Worm (Caenorhabditis elegans) whole organism, L2 larva: ENCODE results near the gene npr-20.

ENCODE experiments used
- C34F6.9 ChIP-seq: fragments of 150-350 bp; optimal IDR thresholded peaks from 2 replicates; lab custom pipeline; 2014; ENCODE audit warnings: missing biosample characterization, missing genetic modification characterization
- F13H6.1 ChIP-seq: sonication (generic microtip); optimal IDR thresholded peaks from 2 replicates; lab custom pipeline; 2016; ENCODE audit warnings: missing genetic modification characterization, missing compliant biosample characterization
- R02D3.7 ChIP-seq: fragments of 150-350 bp; optimal IDR thresholded peaks from 2 replicates; lab custom pipeline; 2014; ENCODE audit warnings: missing biosample characterization, missing genetic modification characterization
- ZK546.5 ChIP-seq: sonication (generic microtip); optimal IDR thresholded peaks from 2 replicates; lab custom pipeline; 2017; ENCODE audit warnings: missing biosample characterization, missing genetic modification characterization
- alr-1 ChIP-seq: fragments of 150-350 bp; optimal IDR thresholded peaks from 2 replicates; lab custom pipeline; 2014; ENCODE audit warnings: missing biosample characterization, missing genetic modification characterization
- aly-2 ChIP-seq: fragments of 150-350 bp; optimal IDR thresholded peaks from 2 replicates; lab custom pipeline; 2014; ENCODE audit warnings: missing biosample characterization, missing genetic modification characterization
- ama-1 ChIP-seq: fragments of 150-350 bp; optimal IDR thresholded peaks from 2 replicates; lab custom pipeline; 2018; ENCODE audit warnings: inconsistent platforms
- blmp-1 ChIP-seq: sonication (generic microtip); optimal IDR thresholded peaks from 2 replicates; lab custom pipeline; 2017; ENCODE audit warnings: missing genetic modification characterization, mild to moderate bottlenecking, missing compliant biosample characterization, antibody characterized with exemption, moderate library complexity; ENCODE audit not compliant: insufficient read depth
- ceh-16 ChIP-seq: fragments of 150-350 bp; optimal IDR thresholded peaks from 2 replicates; lab custom pipeline; 2014; ENCODE audit warnings: missing biosample characterization, missing genetic modification characterization
- ceh-82 ChIP-seq: fragments of 150-350 bp; optimal IDR thresholded peaks from 2 replicates; lab custom pipeline; 2014; ENCODE audit warnings: missing biosample characterization, missing genetic modification characterization
- crh-2 ChIP-seq: sonication (generic microtip); optimal IDR thresholded peaks from 2 replicates; lab custom pipeline; 2017; ENCODE audit warnings: missing biosample characterization, missing genetic modification characterization
- egl-27 ChIP-seq: sonication (generic microtip); optimal IDR thresholded peaks from 3 replicates; lab custom pipeline; 2017; ENCODE audit warnings: missing biosample characterization, missing genetic modification reagents, missing genetic modification characterization
- elt-1 ChIP-seq: fragments of 150-350 bp; optimal IDR thresholded peaks from 2 replicates; lab custom pipeline; 2014; ENCODE audit warnings: missing biosample characterization, missing genetic modification characterization
- elt-3 ChIP-seq: sonication (generic microtip); optimal IDR thresholded peaks from 2 replicates; lab custom pipeline; 2017; ENCODE audit warnings: missing biosample characterization, missing genetic modification characterization
- fos-1 ChIP-seq: fragments of 150-350 bp; optimal IDR thresholded peaks from 2 replicates; lab custom pipeline; 2014; ENCODE audit warnings: missing biosample characterization, missing genetic modification characterization
- gmeb-1 ChIP-seq: fragments of 150-350 bp; optimal IDR thresholded peaks from 2 replicates; lab custom pipeline; 2014; ENCODE audit warnings: missing biosample characterization, missing genetic modification characterization
- lin-11 ChIP-seq: fragments of 150-350 bp; sonication (generic microtip); optimal IDR thresholded peaks from 2 replicates; lab custom pipeline; 2014; ENCODE audit warnings: missing biosample characterization, missing genetic modification characterization, inconsistent platforms, mixed read lengths
- lin-39 ChIP-seq: fragments of 150-350 bp; optimal IDR thresholded peaks from 2 replicates; lab custom pipeline; 2014; ENCODE audit warnings: missing biosample characterization, missing genetic modification reagents, missing genetic modification characterization
- mbf-1 ChIP-seq: sonication (generic microtip); optimal IDR thresholded peaks from 2 replicates; lab custom pipeline; 2017; ENCODE audit warnings: missing biosample characterization, missing genetic modification characterization
- nhr-10 ChIP-seq: sonication (generic microtip); optimal IDR thresholded peaks from 2 replicates; lab custom pipeline; 2017; ENCODE audit warnings: missing biosample characterization, missing genetic modification characterization
- nhr-11 ChIP-seq: fragments of 150-350 bp; optimal IDR thresholded peaks from 2 replicates; lab custom pipeline; 2014; ENCODE audit warnings: missing biosample characterization, missing genetic modification characterization
- nhr-12 ChIP-seq: fragments of 150-350 bp; optimal IDR thresholded peaks from 2 replicates; lab custom pipeline; 2014; ENCODE audit warnings: missing biosample characterization, missing genetic modification characterization
- nhr-129 ChIP-seq: fragments of 150-350 bp; optimal IDR thresholded peaks from 2 replicates; lab custom pipeline; 2014; ENCODE audit warnings: missing biosample characterization, missing genetic modification characterization
- nhr-21 ChIP-seq: fragments of 150-350 bp; optimal IDR thresholded peaks from 2 replicates; lab custom pipeline; 2014; ENCODE audit warnings: missing biosample characterization, missing genetic modification characterization
- nhr-237 ChIP-seq: fragments of 150-350 bp; optimal IDR thresholded peaks from 2 replicates; lab custom pipeline; 2014; ENCODE audit warnings: missing biosample characterization, missing genetic modification characterization
- nhr-6 ChIP-seq: fragments of 150-350 bp; optimal IDR thresholded peaks from 2 replicates; lab custom pipeline; 2014; ENCODE audit warnings: missing biosample characterization, missing genetic modification characterization
- nhr-77 ChIP-seq: fragments of 150-350 bp; optimal IDR thresholded peaks from 2 replicates; lab custom pipeline; 2014; ENCODE audit warnings: missing biosample characterization, missing genetic modification characterization
- skn-1 ChIP-seq: sonication (generic microtip); optimal IDR thresholded peaks from 2 replicates; lab custom pipeline; 2017; ENCODE audit warnings: missing biosample characterization, missing genetic modification characterization
- sma-3 ChIP-seq: sonication (generic microtip); optimal IDR thresholded peaks from 2 replicates; lab custom pipeline; 2016; ENCODE audit warnings: missing genetic modification reagents, missing genetic modification characterization, missing compliant biosample characterization
- sma-9 ChIP-seq, 2 experiments: fragments of 150-350 bp in 1 of 2; sonication (generic microtip) in 1 of 2; optimal IDR thresholded peaks; 2 replicates each; lab custom pipeline; 2014 to 2016; ENCODE audit warnings: missing genetic modification characterization in 2 of 2, mild to moderate bottlenecking in 1 of 2, missing biosample characterization in 1 of 2, missing compliant biosample characterization in 1 of 2, missing genetic modification reagents in 1 of 2, moderate library complexity in 1 of 2
- snpc-4 ChIP-seq: fragments of 150-350 bp; optimal IDR thresholded peaks from 2 replicates; lab custom pipeline; 2014; ENCODE audit warnings: missing biosample characterization, missing genetic modification characterization
- unc-55 ChIP-seq: fragments of 150-350 bp; sonication (generic microtip); optimal IDR thresholded peaks from 3 replicates; lab custom pipeline; 2014; ENCODE audit warnings: missing biosample characterization, missing genetic modification reagents, missing genetic modification characterization
- unc-62 ChIP-seq: fragments of 150-350 bp; optimal IDR thresholded peaks from 2 replicates; lab custom pipeline; 2014; ENCODE audit warnings: missing biosample characterization, missing genetic modification reagents, missing genetic modification characterization
- zag-1 ChIP-seq: fragments of 150-350 bp; optimal IDR thresholded peaks from 2 replicates; lab custom pipeline; 2014; ENCODE audit warnings: missing biosample characterization, missing genetic modification characterization
- ztf-1 ChIP-seq: fragments of 200-800 bp; sonication (Bioruptor generic); conservative IDR thresholded peaks from 2 replicates; pipeline ENCODE4 v1.3.6; 2022; ENCODE audit warnings: missing genetic modification characterization, missing compliant biosample characterization
- ztf-4 ChIP-seq: fragments of 150-350 bp; optimal IDR thresholded peaks from 2 replicates; lab custom pipeline; 2014; ENCODE audit warnings: missing biosample characterization, missing genetic modification characterization

npr-20 gene

DNA sequence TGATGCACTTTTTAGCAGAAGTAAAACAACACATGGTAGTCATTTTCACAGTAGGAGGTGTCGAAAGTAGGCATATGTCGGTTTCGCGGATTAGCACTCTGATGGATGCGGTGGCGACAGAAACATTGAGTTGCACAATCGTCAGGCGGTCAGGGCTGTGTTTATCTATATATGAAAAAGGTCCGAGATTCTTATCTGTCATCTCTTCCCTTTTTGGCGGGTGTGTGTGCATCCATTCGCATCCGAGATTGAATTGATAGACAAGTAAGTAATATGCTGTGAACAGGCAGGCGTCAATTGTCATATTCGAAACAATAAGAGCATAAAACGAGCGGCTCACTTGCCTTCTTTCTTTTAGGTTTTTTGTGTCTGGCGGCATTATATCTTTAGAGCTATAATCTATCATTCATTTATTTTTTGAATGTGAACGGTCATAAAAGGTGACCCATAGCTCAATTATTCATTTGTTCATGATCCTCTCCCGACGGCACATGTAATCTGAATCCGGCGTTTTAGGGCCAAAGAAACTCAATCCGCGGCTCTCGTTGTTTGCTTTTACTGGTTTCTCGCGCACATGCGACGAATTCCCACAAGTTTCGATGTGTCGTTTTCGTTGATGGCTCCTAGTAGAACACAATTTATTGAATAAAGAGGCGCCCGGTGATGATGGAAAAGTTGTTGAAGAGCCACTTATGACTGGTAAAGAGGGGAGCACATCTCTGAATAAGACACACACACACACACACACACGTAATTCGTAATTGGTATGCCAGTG, 33.8 kb upstream of the npr-20 start:
- TF ChIP-seq blmp-1 (tag; lab: Kevin White, UChicago) (no peak), zag-1 (no peak), egl-27 (tag; lab: Kevin White, UChicago) (no peak), sma-9 (GFP tag; optimal IDR thresholded peaks at IDR 0.05; lab: Kevin White, UChicago) (no peak), sma-9 (tag; optimal IDR thresholded peaks at IDR 0.05; lab: Kevin White, UChicago) (no peak), ZK546.5 (tag; lab: Kevin White, UChicago) (no peak), nhr-77 (no peak), unc-62 (GFP tag; lab: Kevin White, UChicago) (no peak), nhr-237 (tag; lab: Kevin White, UChicago) (no peak), unc-55 (no peak), skn-1 (no peak), nhr-6 (tag; lab: Kevin White, UChicago) (no peak), ama-1 (lab: Kevin White, UChicago) (no peak)

DNA sequence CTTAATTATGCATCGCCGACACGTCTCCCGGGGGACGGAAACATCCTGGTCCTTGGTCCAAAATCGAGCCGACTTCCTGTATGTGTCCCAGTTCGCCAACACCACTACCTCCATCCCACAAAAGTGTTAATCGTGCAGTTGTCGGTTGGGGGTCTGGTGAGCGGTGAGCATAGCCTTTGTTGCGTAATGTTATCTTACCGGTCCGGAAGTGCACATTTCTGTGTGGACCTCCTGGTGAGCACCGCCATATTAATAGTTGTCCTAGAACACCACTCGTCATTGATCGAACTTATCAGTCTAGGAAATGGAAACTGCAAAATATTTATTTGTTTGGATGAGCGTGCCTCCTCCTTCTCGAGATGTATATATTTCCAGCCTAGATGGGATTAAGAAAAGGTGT, 32.3 kb upstream of the npr-20 start:
- TF ChIP-seq sma-9 (GFP tag; optimal IDR thresholded peaks at IDR 0.05; lab: Kevin White, UChicago) = no peak
- TF ChIP-seq sma-9 (tag; optimal IDR thresholded peaks at IDR 0.05; lab: Kevin White, UChicago) = no peak
- TF ChIP-seq ztf-1 = no peak
- TF ChIP-seq lin-11 (tag; lab: Kevin White, UChicago) = no peak
- no peak for TF ChIP-seq skn-1
- TF ChIP-seq nhr-77 = no peak
- TF ChIP-seq lin-39 (tag; lab: Kevin White, UChicago) = no peak
- TF ChIP-seq nhr-11 (tag; lab: Kevin White, UChicago) = no peak
- no peak for TF ChIP-seq ZK546.5 (tag; lab: Kevin White, UChicago)
- no peak for TF ChIP-seq crh-2 (tag; lab: Kevin White, UChicago)
- no peak for TF ChIP-seq ceh-82 (tag; lab: Kevin White, UChicago)
- TF ChIP-seq zag-1 = no peak

DNA sequence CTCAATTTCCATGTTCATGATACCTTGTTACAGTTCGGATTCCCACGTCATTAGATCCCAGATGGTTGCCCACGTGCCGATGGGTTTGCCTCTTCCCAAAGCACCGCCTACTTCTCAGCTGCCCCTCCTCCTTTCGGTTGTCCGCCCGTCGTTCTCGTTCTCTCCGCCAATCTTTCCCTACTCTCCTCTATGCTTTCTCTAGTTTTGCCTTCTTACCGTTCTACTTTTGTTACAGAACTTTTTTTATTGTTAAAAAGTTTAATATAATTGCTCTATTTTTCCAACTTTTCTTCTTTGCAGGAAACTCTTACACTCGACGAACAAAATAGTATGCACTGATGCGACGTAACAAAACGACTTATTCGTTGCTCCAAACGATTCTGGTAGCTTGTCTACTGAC, 31.6 kb upstream of the npr-20 start, which contains the start of gene lat-1:
Gene lat-1, plus strand, starts transcription at position 301 of the 400 bp plus-strand sequence.
- TF ChIP-seq nhr-12 (tag; lab: Kevin White, UChicago) = no peak
- TF ChIP-seq ZK546.5 (tag; lab: Kevin White, UChicago) = no peak
- TF ChIP-seq zag-1 = no peak
- no peak for TF ChIP-seq ztf-4 (tag; lab: Kevin White, UChicago)
- no peak for TF ChIP-seq nhr-6 (tag; lab: Kevin White, UChicago)
- no peak for TF ChIP-seq elt-1 (tag; lab: Kevin White, UChicago)
- TF ChIP-seq snpc-4 (tag; lab: Kevin White, UChicago) = no peak
- TF ChIP-seq nhr-21 (tag; lab: Kevin White, UChicago) = no peak
- no peak for TF ChIP-seq C34F6.9
- TF ChIP-seq blmp-1 (tag; lab: Kevin White, UChicago) = no peak
- TF ChIP-seq alr-1 (tag; lab: Kevin White, UChicago) = no peak
- TF ChIP-seq lin-39 (tag; lab: Kevin White, UChicago) = no peak
- TF ChIP-seq fos-1 (tag; lab: Kevin White, UChicago) = no peak
- no peak for TF ChIP-seq elt-3 (tag; lab: Kevin White, UChicago)
- TF ChIP-seq nhr-77 = no peak
- TF ChIP-seq nhr-129 (tag; lab: Kevin White, UChicago) = no peak
- no peak for TF ChIP-seq gmeb-1
- TF ChIP-seq, all 48 proteins: peak for 0

DNA sequence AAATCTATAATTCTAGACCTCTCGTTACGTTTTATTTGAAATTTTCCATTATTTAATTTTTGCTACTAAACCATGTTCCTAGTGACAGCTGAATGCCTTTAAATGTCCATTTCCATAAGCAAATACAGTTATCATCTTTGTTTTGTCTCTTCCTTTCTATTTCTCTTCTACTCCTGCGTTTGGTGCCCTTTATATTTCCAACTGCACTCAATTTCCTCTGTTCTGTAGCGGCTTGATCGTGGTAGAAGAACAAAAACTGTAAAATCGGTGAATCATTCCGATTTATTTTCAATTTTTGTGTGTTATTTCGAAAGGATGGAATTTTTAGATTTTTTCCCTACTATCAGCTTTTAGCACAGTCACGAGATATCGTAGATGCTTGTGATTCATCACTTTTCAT, 30.9 kb upstream of the npr-20 start:
- no peak for TF ChIP-seq nhr-129 (tag; lab: Kevin White, UChicago)
- TF ChIP-seq fos-1 (tag; lab: Kevin White, UChicago) = peak; percentile 47

- TF ChIP-seq nhr-12 (tag; lab: Kevin White, UChicago) = no peak
- TF ChIP-seq elt-3 (tag; lab: Kevin White, UChicago) = no peak
- TF ChIP-seq ama-1 (lab: Kevin White, UChicago) = no peak
- TF ChIP-seq, all 48 proteins: peak for 0
Measured at ce11 chrII:8895398-8895797, 30.4 kb upstream of the npr-20 start.

- TF ChIP-seq nhr-129 (tag; lab: Kevin White, UChicago) (peak; percentile 8), lin-11 (tag; lab: Kevin White, UChicago) (peak; percentile 6), crh-2 (tag; lab: Kevin White, UChicago) (no peak), mbf-1 (tag; lab: Kevin White, UChicago) (no peak), F13H6.1 (tag; lab: Kevin White, UChicago) (no peak), fos-1 (tag; lab: Kevin White, UChicago) (no peak), R02D3.7 (tag; lab: Kevin White, UChicago) (no peak), sma-9 (GFP tag; optimal IDR thresholded peaks at IDR 0.05; lab: Kevin White, UChicago) (no peak), sma-9 (tag; optimal IDR thresholded peaks at IDR 0.05; lab: Kevin White, UChicago) (no peak), egl-27 (tag; lab: Kevin White, UChicago) (no peak), nhr-10 (tag; lab: Kevin White, UChicago) (no peak), aly-2 (tag; lab: Kevin White, UChicago) (no peak), C34F6.9 (peak; percentile 19), ceh-16 (tag; lab: Kevin White, UChicago) (no peak), snpc-4 (tag; lab: Kevin White, UChicago) (no peak), sma-3 (no peak), ama-1 (lab: Kevin White, UChicago) (no peak)
Measured at ce11 chrII:8891606-8892005, 26.6 kb upstream of the npr-20 start.
